Worm (Caenorhabditis elegans) whole organism, midembryonic: ENCODE results near the gene R05G6.5.

Source experiments
- cog-1 ChIP-seq: sonication (generic microtip); optimal IDR thresholded peaks from 2 replicates; lab custom pipeline; 2016; ENCODE audit warnings: missing genetic modification characterization, missing compliant biosample characterization
- flt-1 ChIP-seq: fragments of 200-800 bp; sonication (Bioruptor generic); IDR thresholded peaks from 2 replicates; pipeline ENCODE4 v1.3.6; 2022; ENCODE audit warnings: missing genetic modification characterization, missing compliant biosample characterization
- klf-2 ChIP-seq: fragments of 200-800 bp; sonication (Bioruptor generic); conservative IDR thresholded peaks from 2 replicates; pipeline ENCODE4 v1.3.6; 2022; ENCODE audit warnings: missing genetic modification reagents, missing genetic modification characterization, missing compliant biosample characterization
- med-1 ChIP-seq: sonication (generic microtip); optimal IDR thresholded peaks from 2 replicates; lab custom pipeline; 2017; ENCODE audit warnings: missing genetic modification characterization, mild to moderate bottlenecking, missing compliant biosample characterization, antibody characterized with exemption, missing genetic modification reagents; ENCODE audit not compliant: insufficient read depth
- ref-1 ChIP-seq: fragments of 200-800 bp; sonication (Bioruptor generic); conservative IDR thresholded peaks from 2 replicates; pipeline ENCODE4 v1.3.6; 2022; ENCODE audit warnings: missing genetic modification reagents, missing genetic modification characterization, missing compliant biosample characterization
- tab-1 ChIP-seq: fragments of 200-800 bp; sonication (Bioruptor generic); IDR thresholded peaks from 2 replicates; pipeline ENCODE4 v1.3.6; 2022; ENCODE audit warnings: missing genetic modification characterization, missing compliant biosample characterization
- ztf-23 ChIP-seq: fragments of 200-800 bp; sonication (Bioruptor generic); IDR thresholded peaks from 2 replicates; pipeline ENCODE4 v1.3.6; 2022; ENCODE audit warnings: missing genetic modification reagents, missing genetic modification characterization, missing compliant biosample characterization
- ztf-29 ChIP-seq: fragments of 200-800 bp; sonication (Bioruptor generic); IDR thresholded peaks from 2 replicates; pipeline ENCODE4 v1.3.6; 2022; ENCODE audit warnings: missing genetic modification reagents, missing genetic modification characterization, missing compliant biosample characterization

DNA sequence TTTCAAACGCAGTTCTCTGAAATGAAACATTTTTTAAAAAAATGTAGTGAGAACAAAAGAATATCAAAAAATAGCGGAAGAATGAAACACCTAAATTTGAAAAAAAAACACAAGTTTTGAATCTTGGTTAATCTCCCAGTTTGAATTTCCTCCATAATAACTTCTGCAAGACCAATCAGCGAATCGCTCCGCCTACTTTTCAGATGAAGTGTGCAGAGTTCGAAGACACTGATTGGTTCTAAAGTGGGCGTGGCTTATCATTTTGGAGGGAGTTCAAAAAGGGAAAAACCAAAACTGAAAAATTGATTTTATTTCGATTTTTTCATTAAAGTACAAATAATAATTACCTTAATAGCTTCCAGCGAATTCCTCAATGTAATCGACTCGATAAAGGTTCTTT lies 2.7 kb downstream of the R05G6.5 start:
- TF ChIP-seq ztf-23 (GFP tag; lab: Robert Waterston, UW) (no peak), ref-1 (GFP tag; lab: Robert Waterston, UW) (no peak), ztf-29 (GFP tag; lab: Robert Waterston, UW) (no peak), tab-1 (GFP tag; lab: Robert Waterston, UW) (no peak), flt-1 (GFP tag; lab: Robert Waterston, UW) (no peak), med-1 (no peak), klf-2 (GFP tag; lab: Robert Waterston, UW) (no peak), cog-1 (tag; lab: Kevin White, UChicago) (no peak)
